Worm (Caenorhabditis elegans) whole organism, L4/young adult: ENCODE measurements around the gene Y53G8AL.1.
"Not testable (repeated sequence)": the region's sequence is repeated elsewhere in the genome, so short reads cannot be mapped to it uniquely, and the experiment has no call there.

Experiments
- W03F9.2 ChIP-seq: fragments of 150-350 bp; optimal IDR thresholded peaks from 2 replicates; lab custom pipeline; 2014; ENCODE audit warnings: missing biosample characterization, missing genetic modification characterization
- dao-5 ChIP-seq: sonication (generic microtip); optimal IDR thresholded peaks from 2 replicates; lab custom pipeline; 2016; ENCODE audit warnings: missing genotype, missing genetic modification characterization, moderate library complexity, missing compliant biosample characterization
- him-1 ChIP-seq: sonication (generic microtip); optimal IDR thresholded peaks from 2 replicates; lab custom pipeline; 2016; ENCODE audit warnings: missing genotype, missing genetic modification reagents, missing genetic modification characterization, missing compliant biosample characterization

The Y53G8AL.1 gene

DNA sequence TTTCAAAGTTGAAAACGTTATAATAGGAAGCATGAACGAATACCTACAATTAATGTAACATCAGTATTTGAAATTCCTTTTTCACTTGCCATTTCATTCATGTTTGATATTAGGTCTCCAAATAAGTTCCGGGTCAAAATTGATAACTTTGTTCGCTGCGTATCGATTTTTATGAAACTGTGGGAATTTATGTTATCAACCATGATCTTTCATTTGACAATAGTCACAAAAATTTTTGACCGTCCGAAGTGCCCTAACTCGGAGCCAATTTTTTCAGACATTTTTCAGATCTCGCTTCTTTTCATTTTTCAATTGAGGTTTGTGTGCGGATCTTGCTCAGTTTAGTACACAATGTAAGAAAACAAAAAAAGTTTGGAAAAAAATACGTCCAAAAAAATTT is 26.8 kb downstream of the Y53G8AL.1 start, which contains the start of gene Y53G8AM.6:
Gene Y53G8AM.6 (minus strand): TSS at position 101 of the 400 bp plus-strand sequence.
- TF ChIP-seq him-1 (tag; lab: Kevin White, UChicago); dao-5 (tag; lab: Kevin White, UChicago); W03F9.2: not testable (repeated sequence)

DNA sequence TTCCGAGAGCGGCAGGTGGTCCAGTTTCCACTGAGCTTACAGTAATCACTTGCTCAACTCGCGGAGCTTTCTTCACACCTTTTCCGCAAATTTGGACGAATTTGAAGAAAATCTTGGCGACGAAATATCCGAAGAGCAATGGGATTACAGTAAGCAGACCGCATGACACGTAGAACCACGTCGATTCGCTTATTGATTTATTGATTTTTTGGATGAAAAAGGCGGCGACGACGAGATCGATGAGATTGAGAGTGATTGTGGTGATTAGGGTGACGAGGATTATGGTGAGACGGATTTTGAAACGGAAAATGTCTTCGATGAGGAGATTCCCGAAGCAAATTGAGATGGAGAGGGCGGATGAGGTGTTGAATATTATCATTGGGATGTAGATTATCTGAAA is 30.8 kb downstream of the Y53G8AL.1 start:
- no peak for TF ChIP-seq him-1 (tag; lab: Kevin White, UChicago)
- TF ChIP-seq W03F9.2: no peak
- no peak for TF ChIP-seq dao-5 (tag; lab: Kevin White, UChicago)

DNA sequence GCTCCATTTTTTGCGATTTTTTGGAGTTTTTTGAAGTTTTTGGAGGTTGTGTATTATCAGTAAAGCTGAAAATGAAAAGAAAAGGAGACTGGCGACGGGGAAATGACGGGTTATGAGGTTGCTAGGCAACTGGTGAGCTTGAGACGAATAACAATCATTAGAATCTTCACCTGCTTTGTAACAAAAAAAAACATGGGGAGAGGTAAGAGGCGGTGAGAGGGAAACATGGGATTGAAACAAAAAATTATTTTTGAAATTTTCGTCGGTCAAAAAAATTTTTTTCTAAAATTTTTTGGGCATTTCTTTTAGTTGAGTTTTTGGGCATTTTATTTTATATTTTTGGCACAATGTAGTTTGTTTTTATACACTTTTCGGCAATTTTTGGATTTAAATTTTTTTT is 33.7 kb downstream of the Y53G8AL.1 start, which contains the start of gene Y53G8AM.7:
Gene Y53G8AM.7 (minus strand): TSS at position 101 of the 400 bp plus-strand sequence.
- TF ChIP-seq dao-5 (tag; lab: Kevin White, UChicago) (no peak), him-1 (tag; lab: Kevin White, UChicago) (no peak), W03F9.2 (no peak)

DNA sequence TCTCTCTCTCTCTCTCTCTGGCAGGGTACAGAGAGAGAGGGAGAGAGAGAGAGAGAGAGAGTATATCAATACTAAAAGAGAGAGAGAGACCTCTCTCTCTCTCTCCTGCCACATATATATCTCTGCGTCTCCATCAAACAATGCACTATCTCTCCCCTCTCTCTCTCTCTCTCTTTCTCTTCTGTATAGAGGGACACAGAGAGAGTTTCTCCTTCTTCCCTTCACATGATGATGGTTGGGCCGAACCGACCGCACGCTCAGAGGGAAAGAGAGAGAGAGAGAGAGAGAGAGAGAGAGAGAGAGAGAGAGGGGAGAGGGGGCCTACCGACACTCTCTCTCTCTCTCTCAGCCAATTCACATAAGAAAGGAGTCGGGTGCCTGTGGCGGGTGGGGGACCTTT is 38.8 kb downstream of the Y53G8AL.1 start:
- TF ChIP-seq W03F9.2 (peak; percentile 36), him-1 (tag; lab: Kevin White, UChicago) (no peak)

DNA sequence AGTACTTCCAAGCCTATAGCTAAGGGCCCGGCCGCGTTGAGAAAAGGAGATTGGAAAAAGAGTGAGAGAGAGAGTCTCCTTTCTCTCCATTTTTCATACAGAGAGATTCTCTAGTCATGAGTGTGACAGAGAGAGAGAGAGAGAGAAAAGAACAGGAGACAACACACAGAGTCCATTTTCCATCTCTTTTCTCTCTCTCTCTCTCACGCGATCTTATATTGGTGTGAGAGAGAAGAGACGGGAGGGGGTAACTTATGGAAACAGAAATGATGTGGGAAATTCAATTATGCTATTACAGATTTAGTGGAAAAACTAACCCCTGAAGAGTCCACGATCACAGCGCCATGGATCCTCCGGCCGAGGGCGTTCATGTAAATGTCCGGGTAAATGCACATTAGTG is 40.2 kb downstream of the Y53G8AL.1 start:
- no peak for TF ChIP-seq W03F9.2
- TF ChIP-seq dao-5 (tag; lab: Kevin White, UChicago): no peak
- TF ChIP-seq him-1 (tag; lab: Kevin White, UChicago): no peak

DNA sequence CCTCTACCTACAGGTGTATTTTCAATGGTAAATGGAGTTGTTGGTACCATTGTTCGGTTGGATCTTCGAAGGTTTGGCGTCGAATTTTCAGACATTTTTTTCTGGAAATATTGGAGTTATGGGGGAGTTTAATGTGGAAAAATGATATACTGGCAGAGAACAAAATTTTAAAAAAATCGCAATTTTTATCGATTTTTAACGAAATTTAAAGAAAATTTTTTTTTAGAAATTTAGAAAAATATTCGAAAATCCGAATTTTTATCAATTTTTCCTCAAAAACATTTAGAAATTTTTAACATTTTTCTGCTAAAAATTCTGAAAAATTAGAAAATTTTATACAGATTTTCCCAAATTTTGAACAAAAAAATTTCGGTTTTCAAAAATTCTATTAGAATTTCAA is 45.7 kb downstream of the Y53G8AL.1 start, which contains the start of gene Y53G8AM.8:
Gene Y53G8AM.8 (minus strand): TSS at position 101 of the 400 bp plus-strand sequence.
- no peak for TF ChIP-seq W03F9.2
- no peak for TF ChIP-seq dao-5 (tag; lab: Kevin White, UChicago)
- no peak for TF ChIP-seq him-1 (tag; lab: Kevin White, UChicago)

DNA sequence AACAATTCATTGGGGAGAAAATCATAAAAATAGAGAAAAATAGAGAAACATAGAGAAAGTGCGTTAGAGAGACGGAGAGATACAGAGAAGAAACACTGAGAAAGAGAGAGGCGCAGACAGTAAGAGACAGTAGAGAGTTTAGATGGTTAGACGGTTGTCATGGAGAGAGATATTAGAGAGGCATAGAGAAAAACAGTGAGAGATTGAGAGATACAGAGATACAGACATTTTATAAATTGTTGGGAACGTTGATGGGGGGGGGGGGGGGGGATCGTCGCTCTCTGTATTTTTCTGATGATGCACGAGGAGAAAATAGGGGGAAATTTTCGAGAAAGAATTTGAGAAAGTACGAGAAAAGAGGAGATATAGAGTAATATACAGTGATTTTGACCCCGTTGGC is 46.4 kb downstream of the Y53G8AL.1 start:
- TF ChIP-seq him-1 (tag; lab: Kevin White, UChicago) (no peak), dao-5 (tag; lab: Kevin White, UChicago) (no peak), W03F9.2 (peak; percentile 49)

DNA sequence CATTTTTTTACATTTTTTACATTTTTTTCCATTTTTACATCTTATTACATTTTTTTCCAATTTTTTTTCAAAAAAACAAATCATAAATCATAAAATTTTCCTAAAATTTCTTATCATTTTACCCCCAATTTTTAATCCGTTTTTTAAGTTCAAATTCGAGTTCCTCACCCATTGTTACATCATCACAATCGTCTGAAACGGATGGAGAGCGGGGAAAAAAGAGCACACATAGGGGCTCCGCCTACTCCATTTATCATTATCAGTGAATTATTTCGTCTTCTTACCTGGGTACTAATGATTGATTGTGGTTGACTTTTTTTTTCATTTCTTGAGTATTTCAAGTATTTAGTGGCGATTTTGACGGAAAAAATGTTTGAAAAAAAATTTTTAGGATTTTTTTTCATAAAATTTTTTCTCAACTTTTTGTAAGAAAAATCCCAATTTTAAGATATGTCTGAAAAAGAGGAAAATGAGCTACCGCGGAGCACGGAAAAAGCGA is 49.0 kb downstream of the Y53G8AL.1 start, which contains the start of gene mfsd-8:
Gene mfsd-8 (plus strand): TSS at position 449 of the 499 bp plus-strand sequence.
- TF ChIP-seq W03F9.2: no peak
